Fruit fly (Drosophila melanogaster) whole organism, adult: ENCODE data around the gene hll.

ENCODE experiments used
- CG5204 ChIP-seq: fragments of 200-800 bp; sonication (Bioruptor generic); optimal IDR thresholded peaks from 2 replicates; lab custom pipeline; 2016; ENCODE audit warnings: missing biosample characterization, missing genetic modification characterization
- CG7101 ChIP-seq: fragments of 200-800 bp; sonication (Bioruptor generic); optimal IDR thresholded peaks from 2 replicates; lab custom pipeline; 2018; ENCODE audit warnings: missing biosample characterization, mild to moderate bottlenecking, missing genetic modification characterization, moderate library complexity
- Mnt ChIP-seq: fragments of 200-800 bp; sonication (Bioruptor generic); optimal IDR thresholded peaks from 2 replicates; lab custom pipeline; 2016; ENCODE audit warnings: missing biosample characterization, mild to moderate bottlenecking, missing genetic modification characterization
- kay ChIP-seq: fragments of 200-800 bp; sonication (Bioruptor generic); peaks from one replicate; lab custom pipeline; 2016; ENCODE audit warnings: missing biosample characterization, missing genetic modification characterization, borderline replicate concordance
- pad ChIP-seq: fragments of 200-800 bp; sonication (Bioruptor generic); optimal IDR thresholded peaks from 3 replicates; lab custom pipeline; 2017; ENCODE audit warnings: missing biosample characterization, missing genetic modification characterization, mild to moderate bottlenecking, moderate library complexity, missing genetic modification reagents
- tj ChIP-seq: fragments of 200-800 bp; sonication (Bioruptor generic); optimal IDR thresholded peaks from 3 replicates; lab custom pipeline; 2017; ENCODE audit warnings: missing biosample characterization, mild to moderate bottlenecking, missing genetic modification characterization, moderate library complexity

- TF ChIP-seq Mnt (GFP tag; lab: Kevin White, UChicago) (no peak), CG7101 (tag; lab: Kevin White, UChicago) (no peak), CG5204 (GFP tag; lab: Kevin White, UChicago) (no peak), pad (GFP tag; lab: Kevin White, UChicago) (no peak), tj (GFP tag; lab: Kevin White, UChicago) (no peak), kay (GFP tag; lab: Kevin White, UChicago) (no peak)
Observed at dm6 chr2L:14070154-14070553, 43.4 kb downstream of the hll start.
